Worm (Caenorhabditis elegans) whole organism, young adult: ENCODE measurements around the gene irld-3.

Experiments used
- athp-1 ChIP-seq: sonication (generic microtip); optimal IDR thresholded peaks from 2 replicates; lab custom pipeline; 2017; ENCODE audit warnings: mild to moderate bottlenecking, missing genetic modification characterization, missing compliant biosample characterization
- let-526 ChIP-seq: fragments of 200-800 bp; sonication (Bioruptor generic); IDR thresholded peaks from 2 replicates; pipeline ENCODE4 v1.3.6; 2022; ENCODE audit warnings: missing genetic modification reagents, missing genetic modification characterization, missing compliant biosample characterization
- tbp1 ChIP-seq: fragments of 200-800 bp; sonication (Bioruptor generic); optimal IDR thresholded peaks from 2 replicates; lab custom pipeline; 2018; ENCODE audit warnings: mild to moderate bottlenecking, missing genetic modification characterization, missing compliant biosample characterization
- ztf-6 ChIP-seq: fragments of 200-800 bp; sonication (Bioruptor generic); IDR thresholded peaks from 2 replicates; pipeline ENCODE4 v1.3.6; 2022; ENCODE audit warnings: missing genetic modification reagents, missing genetic modification characterization, missing compliant biosample characterization

DNA sequence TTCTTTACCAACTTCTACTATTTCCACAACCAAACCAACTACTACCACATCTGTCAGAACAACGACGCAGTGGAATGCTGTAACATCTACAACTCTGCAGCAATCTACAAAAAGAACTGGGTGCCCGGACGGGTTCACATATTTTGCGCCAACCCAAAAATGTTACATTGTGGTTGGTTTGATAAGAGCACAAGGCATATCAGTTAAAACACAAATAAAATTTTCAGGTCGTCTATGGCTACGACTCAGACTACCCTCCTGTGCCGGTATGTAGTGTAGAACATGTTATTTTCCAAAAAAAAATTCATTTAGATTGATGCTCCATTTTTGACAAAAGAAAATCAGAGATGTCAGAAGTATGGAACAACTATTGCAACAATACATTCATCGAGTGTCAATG, 19.2 kb downstream of the irld-3 start:
- no peak for TF ChIP-seq ztf-6
- no peak for TF ChIP-seq athp-1 (tag; lab: Kevin White, UChicago)
- TF ChIP-seq let-526, result no peak
- TF ChIP-seq tbp1 (GFP tag; lab: Kevin White, UChicago), result no peak
